Fruit fly (Drosophila melanogaster) whole organism, prepupa: ENCODE results near the gene CG1571.

Experiments
- Blimp-1 ChIP-seq: fragments of 200-800 bp; sonication (Bioruptor generic); optimal IDR thresholded peaks from 3 replicates; lab custom pipeline; 2017; ENCODE audit warnings: missing biosample characterization, missing genetic modification characterization, mild to moderate bottlenecking, moderate library complexity, missing genetic modification reagents
- CG10631 ChIP-seq: fragments of 200-800 bp; sonication (Bioruptor generic); optimal IDR thresholded peaks from 2 replicates; lab custom pipeline; 2016; ENCODE audit warnings: missing biosample characterization, missing genetic modification characterization
- CG10669 ChIP-seq: fragments of 200-800 bp; sonication (Bioruptor generic); optimal IDR thresholded peaks from 3 replicates; lab custom pipeline; 2018; ENCODE audit warnings: missing biosample characterization, mild to moderate bottlenecking, missing genetic modification characterization, moderate library complexity
- CG11294 ChIP-seq: fragments of 200-800 bp; sonication (Bioruptor generic); IDR thresholded peaks from 2 replicates; pipeline ENCODE4 v1.3.6; 2022; ENCODE audit warnings: missing biosample characterization, missing genetic modification characterization
- CG11762 ChIP-seq: fragments of 200-800 bp; sonication (Bioruptor generic); optimal IDR thresholded peaks from 3 replicates; lab custom pipeline; 2016; ENCODE audit warnings: missing biosample characterization, missing genetic modification characterization; ENCODE audit not compliant: insufficient read depth
- CG11902 ChIP-seq: fragments of 200-800 bp; sonication (Bioruptor generic); optimal IDR thresholded peaks from 3 replicates; lab custom pipeline; 2016; ENCODE audit warnings: missing biosample characterization, missing genetic modification characterization
- CG1621 ChIP-seq: fragments of 200-800 bp; sonication (Bioruptor generic); optimal IDR thresholded peaks from 3 replicates; lab custom pipeline; 2018; ENCODE audit warnings: missing biosample characterization, mild to moderate bottlenecking, missing genetic modification characterization
- CG3032 ChIP-seq: fragments of 200-800 bp; optimal IDR thresholded peaks from 2 replicates; lab custom pipeline; 2019; ENCODE audit warnings: missing biosample characterization, mild to moderate bottlenecking, missing genetic modification characterization, moderate library complexity
- CG31627 ChIP-seq: fragments of 200-800 bp; sonication (Bioruptor generic); optimal IDR thresholded peaks from 3 replicates; lab custom pipeline; 2016; ENCODE audit warnings: missing biosample characterization, missing genetic modification characterization
- CG32006 ChIP-seq: fragments of 200-800 bp; sonication (Bioruptor generic); optimal IDR thresholded peaks from 3 replicates; lab custom pipeline; 2017; ENCODE audit warnings: missing biosample characterization, mild to moderate bottlenecking, missing genetic modification characterization
- CG34406 ChIP-seq: fragments of 200-800 bp; sonication (Bioruptor generic); optimal IDR thresholded peaks from 3 replicates; lab custom pipeline; 2016; ENCODE audit warnings: missing biosample characterization, missing genetic modification characterization
- CG4318 ChIP-seq: fragments of 200-800 bp; sonication (Bioruptor generic); optimal IDR thresholded peaks from 3 replicates; lab custom pipeline; 2017; ENCODE audit warnings: missing biosample characterization, mild to moderate bottlenecking, missing genetic modification characterization
- CG6163 ChIP-seq: fragments of 200-800 bp; sonication (Bioruptor generic); IDR thresholded peaks from 3 replicates; pipeline ENCODE4 v1.3.6; 2022; ENCODE audit warnings: missing biosample characterization, missing genetic modification characterization
- CG6276 ChIP-seq: fragments of 200-800 bp; sonication (Bioruptor generic); optimal IDR thresholded peaks from 2 replicates; lab custom pipeline; 2017; ENCODE audit warnings: missing biosample characterization, mild to moderate bottlenecking, missing genetic modification characterization
- CG6792 ChIP-seq: fragments of 200-800 bp; sonication (Bioruptor generic); optimal IDR thresholded peaks from 3 replicates; lab custom pipeline; 2016; ENCODE audit warnings: missing biosample characterization, missing genetic modification characterization
- CG6808 ChIP-seq: fragments of 200-800 bp; sonication (Bioruptor generic); optimal IDR thresholded peaks from 3 replicates; lab custom pipeline; 2017; ENCODE audit warnings: missing biosample characterization, missing genetic modification characterization, mild to moderate bottlenecking, moderate library complexity, missing genetic modification reagents
- CG6854 ChIP-seq: fragments of 200-800 bp; sonication (Bioruptor generic); optimal IDR thresholded peaks from 2 replicates; lab custom pipeline; 2017; ENCODE audit warnings: missing biosample characterization, mild to moderate bottlenecking, missing genetic modification characterization
- CG8319 ChIP-seq: fragments of 200-800 bp; sonication (Bioruptor generic); optimal IDR thresholded peaks from 3 replicates; lab custom pipeline; 2016; ENCODE audit warnings: missing biosample characterization, missing genetic modification characterization
- CG8632 ChIP-seq: fragments of 200-800 bp; sonication (Bioruptor generic); optimal IDR thresholded peaks from 3 replicates; lab custom pipeline; 2016; ENCODE audit warnings: missing biosample characterization, missing genetic modification characterization
- CG9139 ChIP-seq: fragments of 200-800 bp; sonication (Bioruptor generic); optimal IDR thresholded peaks from 3 replicates; lab custom pipeline; 2017; ENCODE audit warnings: missing biosample characterization, mild to moderate bottlenecking, missing genetic modification characterization
- Eip75B ChIP-seq: fragments of 200-800 bp; sonication (Bioruptor generic); optimal IDR thresholded peaks from 3 replicates; lab custom pipeline; 2016; ENCODE audit warnings: missing biosample characterization, missing genetic modification characterization
- Eip78C ChIP-seq: fragments of 200-800 bp; sonication (Bioruptor generic); peaks from one replicate; lab custom pipeline; 2016; ENCODE audit warnings: missing biosample characterization, missing genetic modification characterization
- Eip93F ChIP-seq: fragments of 200-800 bp; sonication (Bioruptor generic); optimal IDR thresholded peaks from 2 replicates; lab custom pipeline; 2016; ENCODE audit warnings: missing biosample characterization, mild to moderate bottlenecking, missing genetic modification characterization
- Ets21C ChIP-seq: fragments of 200-800 bp; sonication (Bioruptor generic); optimal IDR thresholded peaks from 3 replicates; lab custom pipeline; 2016; ENCODE audit warnings: missing biosample characterization, missing genetic modification characterization
- Ets96B ChIP-seq: fragments of 200-800 bp; optimal IDR thresholded peaks from 2 replicates; lab custom pipeline; 2019; ENCODE audit warnings: missing biosample characterization, mild to moderate bottlenecking, missing genetic modification characterization, moderate library complexity
- Gug ChIP-seq: fragments of 200-800 bp; sonication (Bioruptor generic); IDR thresholded peaks from 2 replicates; pipeline ENCODE4 v1.3.6; 2022; ENCODE audit warnings: missing biosample characterization, missing genetic modification characterization
- Hr38 ChIP-seq: sonication (Bioruptor generic); optimal IDR thresholded peaks from 2 replicates; lab custom pipeline; 2016; ENCODE audit warnings: missing biosample characterization, missing genetic modification characterization
- Hr39 ChIP-seq: fragments of 200-800 bp; sonication (Bioruptor generic); optimal IDR thresholded peaks from 2 replicates; lab custom pipeline; 2016; ENCODE audit warnings: missing biosample characterization, missing genetic modification characterization
- Lpt ChIP-seq: fragments of 200-800 bp; sonication (Bioruptor generic); optimal IDR thresholded peaks from 3 replicates; lab custom pipeline; 2016; ENCODE audit warnings: missing biosample characterization, missing genetic modification characterization
- Met ChIP-seq: fragments of 200-800 bp; sonication (Bioruptor generic); optimal IDR thresholded peaks from 3 replicates; lab custom pipeline; 2016; ENCODE audit warnings: missing biosample characterization, missing genetic modification characterization
- Smox ChIP-seq: fragments of 200-800 bp; sonication (Bioruptor generic); optimal IDR thresholded peaks from 3 replicates; lab custom pipeline; 2016; ENCODE audit warnings: missing biosample characterization, missing genetic modification characterization
- Sox102F ChIP-seq: fragments of 200-800 bp; sonication (Bioruptor generic); optimal IDR thresholded peaks from 2 replicates; lab custom pipeline; 2016; ENCODE audit warnings: missing biosample characterization, mild to moderate bottlenecking, missing genetic modification characterization
- Sox14 ChIP-seq: fragments of 200-800 bp; sonication (Bioruptor generic); optimal IDR thresholded peaks from 3 replicates; lab custom pipeline; 2016; ENCODE audit warnings: missing biosample characterization, missing genetic modification characterization
- Sox15 ChIP-seq: fragments of 200-800 bp; sonication (Bioruptor generic); optimal IDR thresholded peaks from 3 replicates; lab custom pipeline; 2016; ENCODE audit warnings: missing biosample characterization, missing genetic modification characterization
- acj6 ChIP-seq: fragments of 200-800 bp; sonication (Bioruptor generic); optimal IDR thresholded peaks from 3 replicates; lab custom pipeline; 2016; ENCODE audit warnings: missing biosample characterization, missing genetic modification characterization
- dac ChIP-seq: fragments of 200-800 bp; sonication (Bioruptor generic); optimal IDR thresholded peaks from 2 replicates; lab custom pipeline; 2017; ENCODE audit warnings: missing biosample characterization, mild to moderate bottlenecking, missing genetic modification characterization
- dsx ChIP-seq: fragments of 200-800 bp; optimal IDR thresholded peaks from 3 replicates; lab custom pipeline; 2019; ENCODE audit warnings: missing biosample characterization, mild to moderate bottlenecking, missing genetic modification characterization, moderate library complexity; ENCODE audit not compliant: poor library complexity, severe bottlenecking
- esn ChIP-seq: fragments of 200-800 bp; sonication (Bioruptor generic); optimal IDR thresholded peaks from 2 replicates; lab custom pipeline; 2016; ENCODE audit warnings: missing biosample characterization, mild to moderate bottlenecking, missing genetic modification characterization, moderate library complexity
- fd59A ChIP-seq: fragments of 200-800 bp; sonication (Bioruptor generic); optimal IDR thresholded peaks from 2 replicates; lab custom pipeline; 2017; ENCODE audit warnings: missing biosample characterization, mild to moderate bottlenecking, missing genetic modification characterization, missing genetic modification reagents
- fd85E ChIP-seq: fragments of 200-800 bp; sonication (Bioruptor generic); optimal IDR thresholded peaks from 3 replicates; lab custom pipeline; 2016; ENCODE audit warnings: missing biosample characterization, missing genetic modification characterization
- fkh ChIP-seq: fragments of 200-800 bp; sonication (Bioruptor generic); optimal IDR thresholded peaks from 3 replicates; lab custom pipeline; 2017; ENCODE audit warnings: missing biosample characterization, mild to moderate bottlenecking, missing genetic modification characterization, moderate library complexity
- lz ChIP-seq: fragments of 200-800 bp; sonication (Bioruptor generic); optimal IDR thresholded peaks from 3 replicates; lab custom pipeline; 2016; ENCODE audit warnings: missing biosample characterization, missing genetic modification characterization
- net ChIP-seq: fragments of 200-800 bp; sonication (Bioruptor generic); optimal IDR thresholded peaks from 3 replicates; lab custom pipeline; 2016; ENCODE audit warnings: missing biosample characterization, missing genetic modification characterization
- pdm3 ChIP-seq: fragments of 200-800 bp; sonication (Bioruptor generic); optimal IDR thresholded peaks from 3 replicates; lab custom pipeline; 2016; ENCODE audit warnings: missing biosample characterization, missing genetic modification characterization
- salr ChIP-seq, 2 experiments: fragments of 200-800 bp; sonication (Bioruptor generic); optimal IDR thresholded peaks; 3 replicates each; lab custom pipeline; 2016 to 2018; ENCODE audit warnings: missing biosample characterization in 2 of 2, missing genetic modification characterization in 2 of 2, mild to moderate bottlenecking in 1 of 2
- ss ChIP-seq, 2 experiments: fragments of 200-800 bp; sonication (Bioruptor generic); optimal IDR thresholded peaks; 2 replicates in 1 of 2; 3 replicates in 1 of 2; lab custom pipeline; 2017 to 2018; ENCODE audit warnings: mild to moderate bottlenecking in 2 of 2, missing biosample characterization in 2 of 2, missing genetic modification characterization in 2 of 2, moderate library complexity in 1 of 2
- svp ChIP-seq: fragments of 200-800 bp; sonication (Bioruptor generic); peaks from one replicate; lab custom pipeline; 2016; ENCODE audit warnings: missing biosample characterization, missing genetic modification characterization
- vri ChIP-seq: fragments of 200-800 bp; sonication (Bioruptor generic); optimal IDR thresholded peaks from 3 replicates; lab custom pipeline; 2016; ENCODE audit warnings: missing biosample characterization, mild to moderate bottlenecking, missing genetic modification characterization

The CG1571 gene

DNA sequence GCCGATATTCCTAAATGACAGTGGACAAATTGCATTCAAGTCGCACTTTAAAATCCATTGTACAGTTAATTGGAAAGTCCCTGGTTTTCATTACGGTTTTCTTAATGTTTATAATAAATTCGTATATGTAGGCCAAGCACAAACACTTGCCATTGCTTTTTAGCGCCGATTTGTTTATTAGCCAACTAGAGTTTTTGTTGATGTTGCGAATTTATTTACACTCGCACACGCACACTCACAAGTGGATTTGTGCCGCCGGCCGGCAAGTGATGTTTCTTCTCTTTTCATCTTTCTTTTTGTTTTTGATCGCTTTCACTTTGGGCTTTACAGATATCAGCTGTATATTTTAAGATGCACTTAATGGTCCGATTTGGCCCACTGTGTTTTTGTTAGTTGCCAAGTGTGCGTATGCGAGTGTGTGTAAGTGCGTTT lies 18.4 kb upstream of the CG1571 start (continued):
- TF ChIP-seq Hr38: no peak
- TF ChIP-seq dac (GFP tag; lab: Kevin White, UChicago): peak; percentile 74
- peak; percentile 72 for TF ChIP-seq CG6808
- TF ChIP-seq Eip78C (GFP tag; lab: Kevin White, UChicago): peak; percentile 91
- TF ChIP-seq CG10669: peak; percentile 76
- TF ChIP-seq CG34406 (GFP tag; lab: Kevin White, UChicago): peak; percentile 74
- TF ChIP-seq CG6276 (GFP tag; lab: Kevin White, UChicago): peak; percentile 78
- peak; percentile 57 for TF ChIP-seq Blimp-1

DNA sequence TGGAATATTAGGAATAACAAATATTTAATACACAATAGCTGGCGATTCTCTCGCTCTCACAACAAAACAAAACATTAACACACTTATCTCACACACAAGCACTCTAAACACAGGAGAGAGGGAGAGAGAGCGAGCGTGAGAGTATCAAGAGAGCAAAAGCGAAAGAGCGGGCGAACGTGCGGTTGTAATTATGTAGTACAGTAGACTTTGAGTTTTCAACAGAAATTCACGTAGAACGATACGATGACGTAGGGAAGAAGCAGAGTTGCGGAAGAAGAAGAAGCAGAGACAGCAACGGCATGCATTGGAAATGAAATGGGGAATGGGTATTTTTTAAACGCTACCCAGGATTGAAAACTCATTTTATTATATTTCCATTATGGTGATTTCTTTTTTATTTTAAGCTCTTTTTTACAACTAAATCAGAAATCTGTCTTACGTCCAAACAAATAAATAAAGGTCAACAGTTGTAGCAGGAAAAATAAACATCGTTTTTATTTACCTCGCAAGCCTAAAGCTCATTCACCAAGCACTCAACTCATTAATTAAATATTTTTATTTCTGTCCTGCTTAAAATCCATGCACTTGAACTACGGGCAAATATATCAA lies 17.7 kb upstream of the CG1571 start:
- TF ChIP-seq CG11762 (GFP tag; lab: Kevin White, UChicago) (no peak), CG6276 (GFP tag; lab: Kevin White, UChicago) (no peak), CG11294 (GFP tag; lab: Robert Waterston, UW) (no peak), CG3032 (no peak), lz (no peak), Eip93F (GFP tag; lab: Kevin White, UChicago) (peak; percentile 26), CG31627 (GFP tag; lab: Kevin White, UChicago) (no peak), salr (GFP tag; optimal IDR thresholded peaks at IDR 0.05; lab: Kevin White, UChicago) (peak in 1 of 2 experiments; percentile 14), Sox15 (no peak), CG1621 (no peak), dsx (GFP tag; lab: Kevin White, UChicago) (no peak), CG10631 (no peak), Eip78C (GFP tag; lab: Kevin White, UChicago) (peak; percentile 50), CG4318 (GFP tag; lab: Kevin White, UChicago) (no peak), fd59A (GFP tag; lab: Kevin White, UChicago) (no peak), esn (GFP tag; lab: Kevin White, UChicago) (no peak), Eip75B (no peak), Ets96B (no peak), CG11902 (GFP tag; lab: Kevin White, UChicago) (no peak), acj6 (GFP tag; lab: Kevin White, UChicago) (no peak), fd85E (GFP tag; lab: Kevin White, UChicago) (no peak), Blimp-1 (no peak), CG8632 (GFP tag; lab: Kevin White, UChicago) (no peak), dac (GFP tag; lab: Kevin White, UChicago) (no peak), CG6854 (GFP tag; lab: Kevin White, UChicago) (peak; percentile 34), svp (GFP tag; lab: Kevin White, UChicago) (peak; percentile 51), ss (GFP tag; optimal IDR thresholded peaks at IDR 0.05; lab: Kevin White, UChicago) (peak in 1 of 2 experiments; percentile 13), Met (GFP tag; lab: Kevin White, UChicago) (peak; percentile 19), fkh (GFP tag; lab: Kevin White, UChicago) (no peak), CG6792 (GFP tag; lab: Kevin White, UChicago) (no peak), CG6808 (peak; percentile 16), Ets21C (GFP tag; lab: Kevin White, UChicago) (no peak), Lpt (GFP tag; lab: Kevin White, UChicago) (no peak), CG9139 (GFP tag; lab: Kevin White, UChicago) (peak; percentile 24), CG34406 (GFP tag; lab: Kevin White, UChicago) (no peak), pdm3 (GFP tag; lab: Kevin White, UChicago) (no peak), CG32006 (no peak), Smox (no peak), vri (peak; percentile 18), CG6163 (no peak; the same call in 2 of the 3 replicates), Hr39 (GFP tag; lab: Kevin White, UChicago) (no peak), Hr38 (no peak), net (GFP tag; lab: Kevin White, UChicago) (no peak), CG8319 (no peak), Sox102F (GFP tag; lab: Kevin White, UChicago) (no peak), Gug (no peak), Sox14 (GFP tag; lab: Kevin White, UChicago) (no peak)
